Fruit fly (Drosophila melanogaster) whole organism, embryonic: ENCODE measurements around the gene TotZ.

Experiments used
- Abd-B ChIP-seq: fragments of 200-800 bp; sonication (Bioruptor generic); optimal IDR thresholded peaks from 2 replicates; lab custom pipeline; 2018; ENCODE audit warnings: missing biosample characterization, mild to moderate bottlenecking, missing genetic modification characterization, moderate library complexity
- Antp ChIP-seq: fragments of 200-800 bp; sonication (Bioruptor generic); optimal IDR thresholded peaks from 3 replicates; lab custom pipeline; 2016; ENCODE audit warnings: missing biosample characterization, missing genetic modification characterization
- Bgb ChIP-seq: fragments of 200-800 bp; sonication (Bioruptor generic); IDR thresholded peaks from 2 replicates; pipeline ENCODE4 v1.3.6; 2022; ENCODE audit warnings: missing biosample characterization, missing genetic modification characterization; ENCODE audit not compliant: partially characterized antibody
- CG11085 ChIP-seq: fragments of 200-800 bp; sonication (Bioruptor generic); IDR thresholded peaks from 2 replicates; pipeline ENCODE4 v1.3.6; 2022; ENCODE audit warnings: missing biosample characterization, missing genetic modification characterization
- CG11093 ChIP-seq: fragments of 200-800 bp; sonication (Bioruptor generic); IDR thresholded peaks from 3 replicates; pipeline ENCODE4 v1.3.6; 2022; ENCODE audit warnings: missing biosample characterization, missing genetic modification characterization
- CG11695 ChIP-seq: fragments of 200-800 bp; sonication (Bioruptor generic); IDR thresholded peaks from 3 replicates; pipeline ENCODE4 v1.3.6; 2022; ENCODE audit warnings: missing biosample characterization, missing genetic modification characterization
- CG12155 ChIP-seq: fragments of 200-800 bp; sonication (Bioruptor generic); optimal IDR thresholded peaks from 3 replicates; lab custom pipeline; 2016; ENCODE audit warnings: missing biosample characterization, missing genetic modification characterization
- CG12744 ChIP-seq: fragments of 200-800 bp; sonication (Bioruptor generic); optimal IDR thresholded peaks from 2 replicates; lab custom pipeline; 2016; ENCODE audit warnings: missing biosample characterization, missing genetic modification characterization
- CG15479 ChIP-seq: fragments of 200-800 bp; sonication (Bioruptor generic); optimal IDR thresholded peaks from 3 replicates; lab custom pipeline; 2019; ENCODE audit warnings: missing biosample characterization, mild to moderate bottlenecking, missing genetic modification characterization, moderate library complexity
- CG18764 ChIP-seq: fragments of 200-800 bp; sonication (Bioruptor generic); optimal IDR thresholded peaks from 3 replicates; lab custom pipeline; 2016; ENCODE audit warnings: missing biosample characterization, missing genetic modification characterization
- CG30403 ChIP-seq: fragments of 200-800 bp; sonication (Bioruptor generic); optimal IDR thresholded peaks from 3 replicates; lab custom pipeline; 2016; ENCODE audit warnings: missing biosample characterization, missing genetic modification characterization
- CG3281 ChIP-seq: fragments of 200-800 bp; sonication (Bioruptor generic); optimal IDR thresholded peaks from 3 replicates; lab custom pipeline; 2017; ENCODE audit warnings: missing biosample characterization, mild to moderate bottlenecking, missing genetic modification characterization
- CG33557 ChIP-seq: fragments of 200-800 bp; sonication (Bioruptor generic); optimal IDR thresholded peaks from 2 replicates; lab custom pipeline; 2019; ENCODE audit warnings: missing biosample characterization, mild to moderate bottlenecking, missing genetic modification characterization, moderate library complexity
- CG34224 ChIP-seq: fragments of 200-800 bp; sonication (Bioruptor generic); IDR thresholded peaks from 3 replicates; pipeline ENCODE4 v1.3.6; 2022; ENCODE audit warnings: missing biosample characterization, missing genetic modification characterization; ENCODE audit not compliant: partially characterized antibody
- CG34422 ChIP-seq: fragments of 200-800 bp; sonication (Bioruptor generic); IDR thresholded peaks from 3 replicates; pipeline ENCODE4 v1.3.6; 2022; ENCODE audit warnings: missing biosample characterization, missing genetic modification characterization
- CG5180 ChIP-seq: fragments of 200-800 bp; sonication (Bioruptor generic); optimal IDR thresholded peaks from 3 replicates; lab custom pipeline; 2017; ENCODE audit warnings: missing biosample characterization, missing genetic modification characterization, mild to moderate bottlenecking, moderate library complexity, missing genetic modification reagents
- CG6175 ChIP-seq: fragments of 200-800 bp; sonication (Bioruptor generic); IDR thresholded peaks from 3 replicates; pipeline ENCODE4 v1.3.6; 2022; ENCODE audit warnings: missing biosample characterization, missing genetic modification characterization
- CG6254 ChIP-seq: fragments of 200-800 bp; sonication (Bioruptor generic); optimal IDR thresholded peaks from 3 replicates; lab custom pipeline; 2017; ENCODE audit warnings: mild to moderate bottlenecking, missing biosample characterization, missing genetic modification reagents, missing genetic modification characterization
- CG7357 ChIP-seq: fragments of 200-800 bp; sonication (Bioruptor generic); IDR thresholded peaks from 3 replicates; pipeline ENCODE4 v1.3.6; 2022; ENCODE audit warnings: missing biosample characterization, missing genetic modification characterization
- CG7556 ChIP-seq: fragments of 200-800 bp; sonication (Bioruptor generic); optimal IDR thresholded peaks from 2 replicates; lab custom pipeline; 2017; ENCODE audit warnings: missing biosample characterization, mild to moderate bottlenecking, missing genetic modification characterization
- CG8924 ChIP-seq: fragments of 200-800 bp; optimal IDR thresholded peaks from 3 replicates; lab custom pipeline; 2019; ENCODE audit warnings: missing biosample characterization, mild to moderate bottlenecking, missing genetic modification characterization, moderate library complexity
- CG9609 ChIP-seq: fragments of 200-800 bp; sonication (Bioruptor generic); optimal IDR thresholded peaks from 3 replicates; lab custom pipeline; 2016; ENCODE audit warnings: missing biosample characterization, missing genetic modification characterization
- CrebB ChIP-seq: fragments of 200-800 bp; sonication (Bioruptor generic); optimal IDR thresholded peaks from 3 replicates; lab custom pipeline; 2018; ENCODE audit warnings: missing biosample characterization, mild to moderate bottlenecking, missing genetic modification characterization
- D19A ChIP-seq: fragments of 200-800 bp; optimal IDR thresholded peaks from 3 replicates; lab custom pipeline; 2019; ENCODE audit warnings: missing biosample characterization, mild to moderate bottlenecking, missing genetic modification characterization, moderate library complexity
- Dip3 ChIP-seq: fragments of 200-800 bp; sonication (Bioruptor generic); optimal IDR thresholded peaks from 3 replicates; lab custom pipeline; 2016; ENCODE audit warnings: missing biosample characterization, missing genetic modification characterization
- Hey ChIP-seq: fragments of 200-800 bp; sonication (Bioruptor generic); optimal IDR thresholded peaks from 3 replicates; lab custom pipeline; 2018; ENCODE audit warnings: missing biosample characterization, mild to moderate bottlenecking, missing genetic modification characterization
- Hmr ChIP-seq: fragments of 200-800 bp; sonication (Bioruptor generic); optimal IDR thresholded peaks from 3 replicates; lab custom pipeline; 2017; ENCODE audit warnings: mild to moderate bottlenecking, missing biosample characterization, missing genetic modification reagents, missing genetic modification characterization
- MTF-1 ChIP-seq: fragments of 200-800 bp; sonication (Bioruptor generic); optimal IDR thresholded peaks from 2 replicates; lab custom pipeline; 2018; ENCODE audit warnings: missing biosample characterization, mild to moderate bottlenecking, missing genetic modification characterization, borderline replicate concordance
- Scr ChIP-seq: fragments of 200-800 bp; sonication (Bioruptor generic); IDR thresholded peaks from 2 replicates; pipeline ENCODE4 v1.3.6; 2022; ENCODE audit warnings: missing biosample characterization, missing genetic modification characterization; ENCODE audit not compliant: partially characterized antibody
- Stat92E ChIP-seq, 3 experiments: fragments of >200 bp in 2 of 3; fragments of 200-800 bp in 1 of 3; sonication (Bioruptor generic) in 1 of 3; optimal IDR thresholded peaks; 2 replicates each; lab custom pipeline; 2017 to 2019; ENCODE audit warnings: missing biosample characterization in 3 of 3, missing genetic modification characterization in 3 of 3, mild to moderate bottlenecking in 1 of 3, moderate library complexity in 1 of 3
- bcd ChIP-seq: fragments of 200-800 bp; sonication (Bioruptor generic); optimal IDR thresholded peaks from 2 replicates; lab custom pipeline; 2017; ENCODE audit warnings: missing biosample characterization, mild to moderate bottlenecking, missing genetic modification characterization
- da ChIP-seq: fragments of 200-800 bp; sonication (Bioruptor generic); optimal IDR thresholded peaks from 2 replicates; lab custom pipeline; 2016; ENCODE audit warnings: missing biosample characterization, missing genetic modification characterization
- emc ChIP-seq: fragments of 200-800 bp; sonication (Bioruptor generic); optimal IDR thresholded peaks from 2 replicates; lab custom pipeline; 2016; ENCODE audit warnings: missing biosample characterization, missing genetic modification characterization
- ems ChIP-seq: fragments of 200-800 bp; sonication (Bioruptor generic); optimal IDR thresholded peaks from 3 replicates; lab custom pipeline; 2016; ENCODE audit warnings: missing biosample characterization, missing genetic modification characterization
- ewg ChIP-seq: fragments of 200-800 bp; sonication (Bioruptor generic); optimal IDR thresholded peaks from 3 replicates; lab custom pipeline; 2017; ENCODE audit warnings: mild to moderate bottlenecking, missing biosample characterization, missing genetic modification reagents, missing genetic modification characterization
- gce ChIP-seq: fragments of 200-800 bp; sonication (Bioruptor generic); IDR thresholded peaks from 3 replicates; pipeline ENCODE4 v1.3.6; 2022; ENCODE audit warnings: missing biosample characterization, missing genetic modification characterization
- gsb ChIP-seq: fragments of 200-800 bp; sonication (Bioruptor generic); IDR thresholded peaks from 2 replicates; pipeline ENCODE4 v1.3.6; 2022; ENCODE audit warnings: missing biosample characterization, missing genetic modification characterization
- hth ChIP-seq: fragments of >200 bp; optimal IDR thresholded peaks from 2 replicates; lab custom pipeline; 2017; ENCODE audit warnings: inconsistent platforms
- kni ChIP-seq: fragments of 200-800 bp; sonication (Bioruptor generic); optimal IDR thresholded peaks from 3 replicates; lab custom pipeline; 2017; ENCODE audit warnings: mild to moderate bottlenecking, missing biosample characterization, missing genetic modification reagents, missing genetic modification characterization
- luna ChIP-seq: fragments of 200-800 bp; sonication (Bioruptor generic); optimal IDR thresholded peaks from 2 replicates; lab custom pipeline; 2016; ENCODE audit warnings: missing biosample characterization, missing genetic modification characterization
- pfk ChIP-seq: fragments of 200-800 bp; sonication (Bioruptor generic); optimal IDR thresholded peaks from 2 replicates; lab custom pipeline; 2018; ENCODE audit warnings: missing biosample characterization, mild to moderate bottlenecking, missing genetic modification characterization, moderate library complexity
- psq ChIP-seq: fragments of 200-800 bp; sonication (Bioruptor generic); optimal IDR thresholded peaks from 2 replicates; lab custom pipeline; 2017; ENCODE audit warnings: missing biosample characterization, missing genetic modification characterization
- pzg ChIP-seq: fragments of 200-800 bp; sonication (Bioruptor generic); optimal IDR thresholded peaks from 3 replicates; lab custom pipeline; 2018; ENCODE audit warnings: missing biosample characterization, mild to moderate bottlenecking, missing genetic modification characterization, moderate library complexity
- ranshi ChIP-seq: fragments of 200-800 bp; sonication (Bioruptor generic); IDR thresholded peaks from 2 replicates; pipeline ENCODE4 v1.3.6; 2022; ENCODE audit warnings: missing biosample characterization, missing genetic modification characterization
- sc ChIP-seq, 3 experiments: fragments of >200 bp in 2 of 3; fragments of 200-800 bp in 1 of 3; sonication (Bioruptor generic) in 1 of 3; optimal IDR thresholded peaks; 2 replicates in 2 of 3; 3 replicates in 1 of 3; lab custom pipeline; 2017; ENCODE audit warnings: mild to moderate bottlenecking in 1 of 3, missing biosample characterization in 1 of 3, missing genetic modification characterization in 1 of 3, missing genetic modification reagents in 1 of 3
- tio ChIP-seq: fragments of 200-800 bp; sonication (Bioruptor generic); optimal IDR thresholded peaks from 2 replicates; lab custom pipeline; 2017; ENCODE audit warnings: missing biosample characterization, missing genetic modification characterization, inconsistent platforms
- toy ChIP-seq: fragments of 200-800 bp; sonication (Bioruptor generic); IDR thresholded peaks from 2 replicates; pipeline ENCODE4 v1.3.6; 2022; ENCODE audit warnings: missing biosample characterization, missing genetic modification characterization
- twi ChIP-seq: fragments of 200-800 bp; optimal IDR thresholded peaks from 2 replicates; lab custom pipeline; 2019; ENCODE audit warnings: missing biosample characterization, mild to moderate bottlenecking, missing genetic modification characterization, moderate library complexity
- tx ChIP-seq: fragments of 200-800 bp; sonication (Bioruptor generic); optimal IDR thresholded peaks from 2 replicates; lab custom pipeline; 2016; ENCODE audit warnings: missing biosample characterization, missing genetic modification characterization
- zen ChIP-seq: fragments of 200-800 bp; sonication (Bioruptor generic); optimal IDR thresholded peaks from 3 replicates; lab custom pipeline; 2018; ENCODE audit warnings: missing biosample characterization, mild to moderate bottlenecking, missing genetic modification characterization, moderate library complexity

TotZ gene

DNA sequence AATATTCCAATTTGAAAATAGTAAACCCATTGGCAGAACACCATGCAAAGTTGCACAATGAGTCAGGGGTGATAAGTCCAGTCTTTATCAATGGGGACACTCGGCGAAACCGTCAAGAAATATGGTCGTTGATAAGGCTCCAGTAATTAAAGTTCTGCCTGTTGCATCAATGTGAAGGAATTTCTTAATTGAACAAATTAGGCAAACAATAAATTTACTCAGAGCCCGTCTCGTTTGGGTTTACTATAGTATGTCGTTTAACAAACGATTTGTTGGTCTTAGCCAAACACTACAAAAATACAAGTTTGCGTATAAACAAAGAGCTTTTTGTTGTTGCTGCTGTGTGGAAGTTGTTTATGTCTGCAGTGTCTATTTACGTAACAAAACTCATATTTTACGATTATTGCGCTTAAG is 42.8 kb upstream of the TotZ start (continued):
- TF ChIP-seq CG7556 (GFP tag; lab: Kevin White, UChicago) (peak; percentile 35), CG6254 (GFP tag; lab: Kevin White, UChicago) (no peak), gce (peak; percentile 64; the same call in 1 of the 3 replicates), Antp (GFP tag; lab: Kevin White, UChicago) (no peak), tio (no peak), hth (lab: Kevin White, UChicago) (no peak), kni (GFP tag; lab: Kevin White, UChicago) (no peak), gsb (GFP tag; lab: Robert Waterston, UW) (no peak), CG33557 (GFP tag; lab: Kevin White, UChicago) (no peak), Hmr (peak; percentile 71), psq (GFP tag; lab: Kevin White, UChicago) (no peak), zen (tag; lab: Kevin White, UChicago) (no peak), CG30403 (GFP tag; lab: Kevin White, UChicago) (no peak), CG6175 (GFP tag; lab: Robert Waterston, UW) (0 out of 3 replicates have a peak, but pooled peaks have one; percentile 32), tx (GFP tag; lab: Kevin White, UChicago) (no peak), CG11093 (GFP tag; lab: Robert Waterston, UW) (no peak), twi (tag; lab: Kevin White, UChicago) (no peak), ranshi (GFP tag; lab: Robert Waterston, UW) (peak; percentile 47; the same call in 1 of the 2 replicates), Stat92E (GFP tag; optimal IDR thresholded peaks at IDR 0.05; lab: Kevin White, UChicago) (no peak), CG18764 (GFP tag; lab: Kevin White, UChicago) (peak; percentile 22), CG8924 (peak; percentile 21), emc (GFP tag; lab: Kevin White, UChicago) (peak; percentile 9), pfk (GFP tag; lab: Kevin White, UChicago) (no peak), D19A (tag; lab: Kevin White, UChicago) (no peak), CG11695 (GFP tag; lab: Robert Waterston, UW) (no peak), CG12155 (no peak), CG34422 (GFP tag; lab: Robert Waterston, UW) (no peak), Hey (tag; lab: Kevin White, UChicago) (peak; percentile 9), da (GFP tag; lab: Kevin White, UChicago) (no peak), Dip3 (GFP tag; lab: Kevin White, UChicago) (no peak), ems (peak; percentile 19), pzg (GFP tag; lab: Kevin White, UChicago) (no peak), CG9609 (GFP tag; lab: Kevin White, UChicago) (no peak), CG11085 (no peak), Scr (GFP tag; lab: Robert Waterston, UW) (no peak), Bgb (no peak), sc (optimal IDR thresholded peaks at IDR 0.05; lab: Kevin White, UChicago) (no peak), sc (GFP tag; optimal IDR thresholded peaks at IDR 0.05; lab: Kevin White, UChicago) (peak; percentile 35), CG7357 (0 out of 3 replicates have a peak, but pooled peaks have one; percentile 28), CrebB (tag; lab: Kevin White, UChicago) (peak; percentile 73), toy (no peak), ewg (GFP tag; lab: Kevin White, UChicago) (peak; percentile 24), CG12744 (peak; percentile 1), Abd-B (GFP tag; lab: Kevin White, UChicago) (no peak), CG34224 (no peak), CG3281 (peak; percentile 66), luna (GFP tag; lab: Kevin White, UChicago) (no peak), MTF-1 (GFP tag; lab: Kevin White, UChicago) (peak; percentile 62), CG15479 (GFP tag; lab: Kevin White, UChicago) (no peak), CG5180 (GFP tag; lab: Kevin White, UChicago) (peak; percentile 33), bcd (GFP tag; lab: Kevin White, UChicago) (peak; percentile 33)
